Worm (Caenorhabditis elegans): ENCODE measurements around the gene nspc-14.

The nspc-14 gene

DNA sequence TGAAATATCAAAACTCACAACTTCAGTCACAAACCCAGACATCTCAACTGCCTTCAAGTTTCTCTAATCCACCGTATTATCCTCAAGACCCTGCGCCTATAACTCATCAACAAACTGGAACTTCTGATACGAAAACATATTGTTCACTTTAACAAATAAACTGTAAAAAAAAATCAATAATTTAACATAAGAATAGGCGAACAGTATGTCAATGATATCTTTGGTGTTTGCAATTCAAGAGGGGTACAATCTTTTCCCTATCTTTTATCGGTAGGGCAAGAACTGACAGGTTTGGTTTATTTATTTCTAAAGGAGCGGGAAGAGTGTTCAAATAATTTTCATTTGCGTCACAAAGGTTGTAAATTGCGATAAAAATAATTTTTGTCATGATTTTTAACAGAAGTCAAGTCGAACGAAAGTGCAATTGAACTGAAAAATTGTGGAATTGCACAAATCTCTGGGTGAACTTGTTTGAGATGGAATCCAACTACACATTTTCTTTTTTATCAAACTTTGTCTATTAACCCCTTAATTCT, 4.2 kb upstream of the nspc-14 start (continued):
- peak; percentile 97 for TF ChIP-seq F23B12.7 (tag; optimal IDR thresholded peaks at IDR 0.05; ENCODE audit: insufficient read depth)
- TF ChIP-seq tbp1 (GFP tag; optimal IDR thresholded peaks at IDR 0.05): peak; percentile 80
- TF ChIP-seq lsy-27 (tag; optimal IDR thresholded peaks at IDR 0.05; ENCODE audit: borderline replicate concordance, insufficient read depth): no peak
- TF ChIP-seq snpc-1.1 (tag; optimal IDR thresholded peaks at IDR 0.05; ENCODE audit: insufficient read depth): peak; percentile 53
- TF ChIP-seq somi-1 (GFP tag; optimal IDR thresholded peaks at IDR 0.05): peak; percentile 97
- peak; percentile 96 for TF ChIP-seq madf-10 (tag; optimal IDR thresholded peaks at IDR 0.05)
- peak; percentile 91 for TF ChIP-seq nhr-90 (tag; optimal IDR thresholded peaks at IDR 0.05)
- peak; percentile 29; the same call in 1 of the 2 replicates for TF ChIP-seq bed-2 (GFP tag; IDR thresholded peaks at IDR 0.05)
- TF ChIP-seq ceh-40 (GFP tag; IDR thresholded peaks at IDR 0.05): 0 out of 2 replicates have a peak, but pooled peaks have one; percentile 28
- peak; percentile 97 for TF ChIP-seq Y53G8AR.9 (GFP tag; conservative IDR thresholded peaks at IDR 0.05)
- TF ChIP-seq nfyb-1 (GFP tag; IDR thresholded peaks at IDR 0.05): peak; percentile 95
- no peak for TF ChIP-seq mxl-1 (tag; optimal IDR thresholded peaks at IDR 0.05)
- peak; percentile 91 for TF ChIP-seq F10E7.11 (tag; optimal IDR thresholded peaks at IDR 0.05)
- TF ChIP-seq ztf-6 (GFP tag; IDR thresholded peaks at IDR 0.05): 0 out of 2 replicates have a peak, but pooled peaks have one; percentile 62
- peak; percentile 77 for TF ChIP-seq C17E4.6 (GFP tag; IDR thresholded peaks at IDR 0.05)
- no peak for TF ChIP-seq efl-1 (GFP tag; optimal IDR thresholded peaks at IDR 0.05)
- no peak for TF ChIP-seq nfya-1 (tag; optimal IDR thresholded peaks at IDR 0.05; ENCODE audit: borderline replicate concordance, insufficient read depth)
- TF ChIP-seq F49E8.2 (tag; optimal IDR thresholded peaks at IDR 0.05; ENCODE audit: insufficient read depth): no peak
- TF ChIP-seq die-1 (tag; optimal IDR thresholded peaks at IDR 0.05): peak; percentile 66
- peak; percentile 89 for TF ChIP-seq ets-4 (GFP tag; optimal IDR thresholded peaks at IDR 0.05)
- TF ChIP-seq ztf-3 (GFP tag; optimal IDR thresholded peaks at IDR 0.05): peak; percentile 88
- peak; percentile 97 for TF ChIP-seq pha-4 (tag; optimal IDR thresholded peaks at IDR 0.05)
- no peak for TF ChIP-seq F55B11.4 (tag; optimal IDR thresholded peaks at IDR 0.05; ENCODE audit: borderline replicate concordance, insufficient read depth)
- TF ChIP-seq hmg-20 (GFP tag; IDR thresholded peaks at IDR 0.05): peak; percentile 91
- no peak for TF ChIP-seq sea-2 (GFP tag; IDR thresholded peaks at IDR 0.05)
- no peak for TF ChIP-seq snpc-1.3 (tag; optimal IDR thresholded peaks at IDR 0.05; ENCODE audit: insufficient read depth)
- peak; percentile 86 for TF ChIP-seq dpff-1 (tag; optimal IDR thresholded peaks at IDR 0.05)
- peak; percentile 33 for TF ChIP-seq unc-130 (GFP tag; optimal IDR thresholded peaks at IDR 0.05)
- peak; percentile 67 for TF ChIP-seq ztf-22 (GFP tag; optimal IDR thresholded peaks at IDR 0.05)
- TF ChIP-seq sdz-38 (tag; optimal IDR thresholded peaks at IDR 0.05): no peak
- TF ChIP-seq snpc-3.4 (tag; optimal IDR thresholded peaks at IDR 0.05): peak; percentile 36
- peak; percentile 94 for TF ChIP-seq F22D6.2 (tag; optimal IDR thresholded peaks at IDR 0.05)
- peak; percentile 70 for TF ChIP-seq akir-1 (GFP tag; optimal IDR thresholded peaks at IDR 0.05)
- TF ChIP-seq pbrm-1 (GFP tag; IDR thresholded peaks at IDR 0.05): peak; percentile 90
- no peak for TF ChIP-seq bed-1 (GFP tag; IDR thresholded peaks at IDR 0.05)
- TF ChIP-seq Y67H2A.10 (GFP tag; conservative IDR thresholded peaks at IDR 0.05): no peak
- TF ChIP-seq B0336.3 (GFP tag; IDR thresholded peaks at IDR 0.05): peak; percentile 99
- peak; percentile 73 for TF ChIP-seq ekl-4 (GFP tag; IDR thresholded peaks at IDR 0.05)
- peak; percentile 81 for TF ChIP-seq mel-28 (tag; optimal IDR thresholded peaks at IDR 0.05; ENCODE audit: borderline replicate concordance)
- TF ChIP-seq F57C9.4 (tag; optimal IDR thresholded peaks at IDR 0.05): peak; percentile 71
- TF ChIP-seq B0035.1 (tag; optimal IDR thresholded peaks at IDR 0.05): peak; percentile 95
- TF ChIP-seq atf-7 (tag; optimal IDR thresholded peaks at IDR 0.05): peak; percentile 98
- peak; percentile 86 for TF ChIP-seq ceh-79 (tag; optimal IDR thresholded peaks at IDR 0.05)
- TF ChIP-seq F57A8.1 (GFP tag; optimal IDR thresholded peaks at IDR 0.05): peak; percentile 85
- no peak for TF ChIP-seq aptf-2 (GFP tag; conservative IDR thresholded peaks at IDR 0.05)
- TF ChIP-seq ceh-58 (GFP tag; IDR thresholded peaks at IDR 0.05): no peak
- TF ChIP-seq athp-1 (tag; optimal IDR thresholded peaks at IDR 0.05): peak; percentile 46
